Worm (Caenorhabditis elegans) whole organism, young adult: ENCODE measurements around the gene srz-5.

ENCODE experiments used
- B0336.3 ChIP-seq: fragments of 200-800 bp; sonication (Bioruptor generic); IDR thresholded peaks from 2 replicates; pipeline ENCODE4 v1.3.6; 2022; ENCODE audit warnings: missing genetic modification characterization, missing compliant biosample characterization
- D2030.7 ChIP-seq: fragments of 200-800 bp; sonication (Bioruptor generic); IDR thresholded peaks from 2 replicates; pipeline ENCODE4 v1.3.6; 2022; ENCODE audit warnings: missing genetic modification reagents, missing genetic modification characterization, missing compliant biosample characterization
- F33H1.4 ChIP-seq: fragments of 200-800 bp; sonication (Bioruptor generic); IDR thresholded peaks from 2 replicates; pipeline ENCODE4 v1.3.6; 2022; ENCODE audit warnings: missing genetic modification reagents, missing genetic modification characterization, missing compliant biosample characterization
- F52B5.7 ChIP-seq: sonication (generic microtip); optimal IDR thresholded peaks from 2 replicates; lab custom pipeline; 2016; ENCODE audit warnings: mild to moderate bottlenecking, missing genetic modification characterization, missing compliant biosample characterization
- F55B11.4 ChIP-seq: sonication (generic microtip); optimal IDR thresholded peaks from 2 replicates; lab custom pipeline; 2016; ENCODE audit warnings: missing compliant biosample characterization, missing genetic modification characterization, borderline replicate concordance; ENCODE audit not compliant: insufficient read depth
- K12H6.12 ChIP-seq: fragments of 200-800 bp; sonication (Bioruptor generic); optimal IDR thresholded peaks from 2 replicates; lab custom pipeline; 2018; ENCODE audit warnings: mild to moderate bottlenecking, missing genetic modification characterization, missing compliant biosample characterization
- aptf-2 ChIP-seq: fragments of 200-800 bp; sonication (Bioruptor generic); conservative IDR thresholded peaks from 2 replicates; pipeline ENCODE4 v1.3.6; 2022; ENCODE audit warnings: missing genetic modification reagents, missing genetic modification characterization, missing compliant biosample characterization
- ccch-3 ChIP-seq: fragments of 200-800 bp; sonication (Bioruptor generic); optimal IDR thresholded peaks from 2 replicates; lab custom pipeline; 2018; ENCODE audit warnings: mild to moderate bottlenecking, missing genetic modification characterization, missing compliant biosample characterization
- ceh-27 ChIP-seq: fragments of 200-800 bp; sonication (Bioruptor generic); optimal IDR thresholded peaks from 2 replicates; lab custom pipeline; 2018; ENCODE audit warnings: mild to moderate bottlenecking, missing genetic modification characterization, moderate library complexity, missing compliant biosample characterization
- ceh-58 ChIP-seq: fragments of 200-800 bp; sonication (Bioruptor generic); IDR thresholded peaks from 2 replicates; pipeline ENCODE4 v1.3.6; 2022; ENCODE audit warnings: missing genetic modification characterization, missing compliant biosample characterization
- ceh-91 ChIP-seq: fragments of 200-800 bp; sonication (Bioruptor generic); IDR thresholded peaks from 2 replicates; pipeline ENCODE4 v1.3.6; 2022; ENCODE audit warnings: missing genetic modification reagents, missing genetic modification characterization, missing compliant biosample characterization
- efl-1 ChIP-seq: fragments of 150-350 bp; optimal IDR thresholded peaks from 2 replicates; lab custom pipeline; 2014; ENCODE audit warnings: missing biosample characterization, missing genetic modification reagents, missing genetic modification characterization
- egrh-3 ChIP-seq: fragments of 200-800 bp; sonication (Bioruptor generic); IDR thresholded peaks from 2 replicates; pipeline ENCODE4 v1.3.6; 2022; ENCODE audit warnings: missing genetic modification reagents, missing genetic modification characterization, missing compliant biosample characterization
- hmg-1.2 ChIP-seq: fragments of 200-800 bp; sonication (Bioruptor generic); IDR thresholded peaks from 2 replicates; pipeline ENCODE4 v1.3.6; 2022; ENCODE audit warnings: missing genetic modification reagents, missing genetic modification characterization, missing compliant biosample characterization
- hsf-1 ChIP-seq: fragments of 200-800 bp; sonication (Bioruptor generic); IDR thresholded peaks from 2 replicates; pipeline ENCODE4 v1.3.6; 2022; ENCODE audit warnings: missing genetic modification reagents, missing genetic modification characterization, missing compliant biosample characterization
- lag-1 ChIP-seq: fragments of 200-800 bp; sonication (Bioruptor generic); IDR thresholded peaks from 2 replicates; pipeline ENCODE4 v1.3.6; 2022; ENCODE audit warnings: missing genetic modification reagents, missing genetic modification characterization, missing compliant biosample characterization
- lin-54 ChIP-seq: fragments of 200-800 bp; sonication (Bioruptor generic); optimal IDR thresholded peaks from 2 replicates; lab custom pipeline; 2018; ENCODE audit warnings: mild to moderate bottlenecking, missing genetic modification characterization, missing compliant biosample characterization
- lir-1 ChIP-seq: fragments of 200-800 bp; sonication (Bioruptor generic); conservative IDR thresholded peaks from 2 replicates; pipeline ENCODE4 v1.3.6; 2022; ENCODE audit warnings: missing genetic modification reagents, missing genetic modification characterization, missing compliant biosample characterization
- lsl-1 ChIP-seq: fragments of 200-800 bp; sonication (Bioruptor generic); optimal IDR thresholded peaks from 2 replicates; lab custom pipeline; 2018; ENCODE audit warnings: mild to moderate bottlenecking, missing genetic modification characterization, moderate library complexity, missing compliant biosample characterization
- madf-6 ChIP-seq: fragments of 200-800 bp; sonication (Bioruptor generic); IDR thresholded peaks from 2 replicates; pipeline ENCODE4 v1.3.6; 2022; ENCODE audit warnings: missing genetic modification reagents, missing genetic modification characterization, missing compliant biosample characterization
- madf-8 ChIP-seq: fragments of 200-800 bp; sonication (Bioruptor generic); conservative IDR thresholded peaks from 2 replicates; pipeline ENCODE4 v1.3.6; 2022; ENCODE audit warnings: missing genetic modification reagents, missing genetic modification characterization, missing compliant biosample characterization
- mcd-1 ChIP-seq: fragments of 200-800 bp; sonication (Bioruptor generic); IDR thresholded peaks from 2 replicates; pipeline ENCODE4 v1.3.6; 2022; ENCODE audit warnings: missing genetic modification reagents, missing genetic modification characterization, missing compliant biosample characterization
- mxl-1 ChIP-seq: sonication (generic microtip); optimal IDR thresholded peaks from 2 replicates; lab custom pipeline; 2016; ENCODE audit warnings: missing genetic modification characterization, missing compliant biosample characterization
- nfya-2 ChIP-seq: fragments of 200-800 bp; sonication (Bioruptor generic); IDR thresholded peaks from 2 replicates; pipeline ENCODE4 v1.3.6; 2022; ENCODE audit warnings: missing genetic modification reagents, missing genetic modification characterization, missing compliant biosample characterization
- nhr-80 ChIP-seq: sonication (generic microtip); optimal IDR thresholded peaks from 2 replicates; lab custom pipeline; 2016; ENCODE audit warnings: missing genetic modification characterization, missing compliant biosample characterization
- sdz-38 ChIP-seq: sonication (generic microtip); optimal IDR thresholded peaks from 2 replicates; lab custom pipeline; 2016; ENCODE audit warnings: missing genotype, missing genetic modification characterization, missing compliant biosample characterization
- snpc-1.3 ChIP-seq: sonication (generic microtip); optimal IDR thresholded peaks from 2 replicates; lab custom pipeline; 2017; ENCODE audit warnings: missing genetic modification characterization, mild to moderate bottlenecking, missing compliant biosample characterization, antibody characterized with exemption, moderate library complexity, missing genotype, missing genetic modification reagents; ENCODE audit not compliant: insufficient read depth
- snpc-3.4 ChIP-seq: sonication (generic microtip); optimal IDR thresholded peaks from 2 replicates; lab custom pipeline; 2017; ENCODE audit warnings: missing genetic modification characterization, mild to moderate bottlenecking, missing compliant biosample characterization, antibody characterized with exemption, moderate library complexity, missing genotype, missing genetic modification reagents
- somi-1 ChIP-seq: fragments of 200-800 bp; sonication (Bioruptor generic); optimal IDR thresholded peaks from 2 replicates; lab custom pipeline; 2018; ENCODE audit warnings: mild to moderate bottlenecking, missing genetic modification characterization, missing compliant biosample characterization
- tlf-1 ChIP-seq: fragments of 200-800 bp; sonication (Bioruptor generic); optimal IDR thresholded peaks from 2 replicates; lab custom pipeline; 2018; ENCODE audit warnings: mild to moderate bottlenecking, missing genetic modification characterization, missing compliant biosample characterization
- unc-130 ChIP-seq: sonication (generic microtip); optimal IDR thresholded peaks from 2 replicates; lab custom pipeline; 2016; ENCODE audit warnings: missing genetic modification reagents, missing genetic modification characterization, missing compliant biosample characterization
- xnd-1 ChIP-seq: sonication (generic microtip); optimal IDR thresholded peaks from 2 replicates; lab custom pipeline; 2016; ENCODE audit warnings: missing genotype, missing genetic modification reagents, missing genetic modification characterization, missing compliant biosample characterization
- zfh-2 ChIP-seq: fragments of 200-800 bp; sonication (Bioruptor generic); conservative IDR thresholded peaks from 2 replicates; pipeline ENCODE4 v1.3.6; 2022; ENCODE audit warnings: missing genetic modification reagents, missing genetic modification characterization, missing compliant biosample characterization
- zim-3 ChIP-seq: sonication (generic microtip); optimal IDR thresholded peaks from 2 replicates; lab custom pipeline; 2017; ENCODE audit warnings: mild to moderate bottlenecking, missing genetic modification characterization, moderate library complexity, missing compliant biosample characterization
- ztf-22 ChIP-seq: fragments of 200-800 bp; sonication (Bioruptor generic); optimal IDR thresholded peaks from 2 replicates; lab custom pipeline; 2018; ENCODE audit warnings: mild to moderate bottlenecking, missing genetic modification characterization, moderate library complexity, missing compliant biosample characterization
- ztf-3 ChIP-seq: fragments of 200-800 bp; sonication (Bioruptor generic); optimal IDR thresholded peaks from 2 replicates; lab custom pipeline; 2018; ENCODE audit warnings: mild to moderate bottlenecking, missing genetic modification characterization, missing compliant biosample characterization

Gene srz-5

DNA sequence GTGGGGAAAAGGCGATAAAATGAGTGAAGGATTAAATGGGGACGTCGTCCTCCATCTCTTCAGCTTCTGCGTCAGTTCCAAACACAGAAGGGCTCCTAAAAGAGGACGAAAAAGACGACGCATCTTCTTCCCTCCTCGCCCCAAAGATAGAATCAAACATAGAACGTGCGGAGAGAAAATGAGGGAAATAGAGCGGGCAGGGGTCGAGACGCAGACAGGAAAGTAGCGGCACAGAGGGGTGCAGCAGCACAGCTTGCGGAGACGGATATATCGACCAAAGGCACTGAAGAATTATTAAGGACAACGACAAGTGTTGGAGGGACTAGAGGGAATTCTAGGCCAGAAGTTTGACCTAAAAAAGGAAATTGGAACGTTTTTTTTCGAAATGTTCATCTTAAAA is 32.8 kb upstream of the srz-5 start:
- TF ChIP-seq zfh-2 (GFP tag; lab: Robert Waterston, UW) (peak; percentile 84), ceh-27 (GFP tag; lab: Kevin White, UChicago) (peak; percentile 37), B0336.3 (GFP tag; lab: Robert Waterston, UW) (no peak), hmg-1.2 (GFP tag; lab: Robert Waterston, UW) (peak; percentile 74; the same call in 1 of the 2 replicates), zim-3 (no peak), egrh-3 (GFP tag; lab: Robert Waterston, UW) (0 out of 2 replicates have a peak, but pooled peaks have one; percentile 18), somi-1 (GFP tag; lab: Kevin White, UChicago) (no peak), mxl-1 (no peak), mcd-1 (GFP tag; lab: Robert Waterston, UW) (peak; percentile 54)

DNA sequence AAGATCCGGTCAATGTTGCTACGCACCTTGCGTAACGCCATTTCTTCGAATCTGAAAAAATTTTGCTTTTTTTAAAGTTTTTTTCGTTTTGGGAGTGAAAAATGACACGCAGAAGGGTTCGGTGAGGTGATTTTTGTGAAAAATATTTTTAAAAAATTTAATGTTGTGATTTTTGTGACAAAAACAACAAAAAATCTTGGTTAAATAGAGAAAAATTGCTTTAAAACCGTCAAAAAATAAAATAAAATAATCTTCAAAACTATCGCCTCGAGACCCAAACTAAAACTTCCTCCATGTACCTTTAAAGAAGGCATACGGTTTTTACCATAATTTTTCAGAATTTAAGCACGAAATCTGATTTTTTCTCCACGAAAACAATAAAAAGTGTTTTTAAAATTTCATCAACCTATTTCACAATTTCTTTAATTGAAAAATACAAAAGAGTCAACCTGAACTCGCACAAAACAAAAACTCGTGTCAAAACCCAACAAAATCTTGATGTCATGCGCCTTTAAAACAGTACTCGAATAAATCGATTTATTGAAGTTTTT is 31.9 kb upstream of the srz-5 start, which contains the start of gene apd-3:
TSS of gene apd-3 (minus strand) at position 51 of the 551 bp plus-strand sequence.
- TF ChIP-seq efl-1 (GFP tag; lab: Kevin White, UChicago) (peak; percentile 27), somi-1 (GFP tag; lab: Kevin White, UChicago) (no peak), lsl-1 (GFP tag; lab: Kevin White, UChicago) (peak; percentile 98), sdz-38 (no peak), madf-8 (peak; percentile 82), F55B11.4 (tag; lab: Kevin White, UChicago) (no peak), snpc-3.4 (tag; lab: Kevin White, UChicago) (peak; percentile 10), ztf-3 (GFP tag; lab: Kevin White, UChicago) (no peak), xnd-1 (peak; percentile 97), lag-1 (no peak), tlf-1 (GFP tag; lab: Kevin White, UChicago) (no peak), ceh-58 (no peak), D2030.7 (GFP tag; lab: Robert Waterston, UW) (peak; percentile 58), zfh-2 (GFP tag; lab: Robert Waterston, UW) (no peak), hsf-1 (GFP tag; lab: Robert Waterston, UW) (no peak), snpc-1.3 (peak; percentile 19), F52B5.7 (tag; lab: Kevin White, UChicago) (no peak), ceh-91 (GFP tag; lab: Robert Waterston, UW) (0 out of 2 replicates have a peak, but pooled peaks have one; percentile 38), ztf-22 (GFP tag; lab: Kevin White, UChicago) (no peak), unc-130 (GFP tag; lab: Kevin White, UChicago) (no peak), lin-54 (peak; percentile 4), K12H6.12 (tag; lab: Kevin White, UChicago) (no peak), nfya-2 (no peak), lir-1 (GFP tag; lab: Robert Waterston, UW) (no peak), ccch-3 (GFP tag; lab: Kevin White, UChicago) (no peak), F33H1.4 (GFP tag; lab: Robert Waterston, UW) (peak; percentile 93), mcd-1 (GFP tag; lab: Robert Waterston, UW) (peak; percentile 32; the same call in 1 of the 2 replicates), madf-6 (GFP tag; lab: Robert Waterston, UW) (peak; percentile 95)

DNA sequence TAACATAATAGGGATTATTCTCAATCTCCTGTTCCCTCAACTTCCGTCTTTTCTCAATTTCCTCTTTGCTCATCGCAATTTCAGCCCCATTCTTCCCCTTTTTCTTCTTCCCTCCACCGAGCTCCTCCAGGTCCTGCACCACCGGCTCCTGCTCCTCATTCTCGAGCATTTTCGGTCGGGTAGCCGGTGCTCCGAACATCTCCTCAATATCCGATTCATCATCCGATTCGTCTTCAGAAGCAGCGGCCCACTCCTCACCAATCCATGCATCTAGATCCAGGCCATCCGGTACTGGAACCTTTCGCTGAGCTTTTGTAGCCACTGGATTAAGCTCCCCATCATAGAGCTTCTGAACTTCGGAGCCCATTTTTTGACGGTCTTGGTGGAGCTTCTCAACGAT is 25.6 kb upstream of the srz-5 start:
- no peak for TF ChIP-seq aptf-2 (GFP tag; lab: Robert Waterston, UW)
- peak; percentile 42; the same call in 1 of the 2 replicates for TF ChIP-seq egrh-3 (GFP tag; lab: Robert Waterston, UW)
- TF ChIP-seq mcd-1 (GFP tag; lab: Robert Waterston, UW), result 0 out of 2 replicates have a peak, but pooled peaks have one; percentile 18
- peak; percentile 69 for TF ChIP-seq zfh-2 (GFP tag; lab: Robert Waterston, UW)
- TF ChIP-seq nhr-80 (tag; lab: Kevin White, UChicago), result no peak
